Fruit fly (Drosophila melanogaster): ENCODE data around the gene CG11109.

Gene CG11109

DNA sequence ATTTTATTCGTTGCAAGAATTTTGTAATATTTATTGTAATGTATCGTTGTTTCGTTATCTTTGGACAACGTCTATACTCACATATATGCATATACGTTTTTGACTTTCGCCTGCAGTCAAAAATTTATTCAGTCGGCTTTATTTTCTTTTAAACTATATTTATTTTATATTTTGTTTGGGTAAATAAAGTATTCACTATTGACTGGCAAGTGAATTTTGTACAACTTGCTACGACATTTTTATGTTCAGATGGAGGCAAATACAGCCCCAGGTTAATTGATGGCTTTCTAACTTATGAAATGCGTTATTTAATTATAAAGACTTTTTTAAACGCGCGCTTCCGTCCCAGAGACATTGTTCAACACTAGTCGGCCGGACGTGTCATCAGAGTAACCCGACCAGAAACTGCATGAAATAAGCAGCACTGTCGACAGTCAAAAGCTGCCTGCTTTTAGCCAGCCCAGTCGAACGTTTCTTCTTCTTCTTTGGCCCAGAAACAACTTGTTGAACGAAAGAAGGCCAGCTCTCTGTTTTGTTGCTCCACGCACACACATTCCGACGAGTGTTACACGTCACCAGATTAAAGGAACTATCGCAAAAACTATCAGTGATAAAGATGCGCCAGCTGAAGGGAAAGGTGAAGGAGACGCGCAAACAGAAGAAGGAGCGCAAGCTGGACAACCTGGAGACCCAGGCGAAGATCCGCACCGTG is 8.5 kb upstream of the CG11109 start, which contains the start of gene CG33169 (continued):
- peak; percentile 85 for TF ChIP-seq nmo (GFP tag; optimal IDR thresholded peaks at IDR 0.05)
- peak; percentile 85 for TF ChIP-seq CG4617 (GFP tag; optimal IDR thresholded peaks at IDR 0.05; ENCODE audit: borderline replicate concordance)
- TF ChIP-seq ash1 (GFP tag; optimal IDR thresholded peaks at IDR 0.05) = peak; percentile 91
- TF ChIP-seq tup (GFP tag; optimal IDR thresholded peaks at IDR 0.05) = peak; percentile 83
- TF ChIP-seq CG14965 (GFP tag; optimal IDR thresholded peaks at IDR 0.05; ENCODE audit: borderline replicate concordance) = peak; percentile 20
- TF ChIP-seq CG4282 (GFP tag; optimal IDR thresholded peaks at IDR 0.05) = peak; percentile 84
- peak; percentile 77 for TF ChIP-seq CG16815 (GFP tag; optimal IDR thresholded peaks at IDR 0.05)
- TF ChIP-seq Dip2 (GFP tag; IDR thresholded peaks at IDR 0.05) = no peak
- no peak for TF ChIP-seq dan (GFP tag; IDR thresholded peaks at IDR 0.05)
- peak; percentile 94 for TF ChIP-seq Xbp1 (GFP tag; optimal IDR thresholded peaks at IDR 0.05)
- TF ChIP-seq CG10366 (GFP tag; IDR thresholded peaks at IDR 0.05) = peak; percentile 82
- peak; percentile 33; the same call in 1 of the 2 replicates for TF ChIP-seq Oaz (GFP tag; IDR thresholded peaks at IDR 0.05)
- TF ChIP-seq YL-1 (GFP tag; optimal IDR thresholded peaks at IDR 0.05) = peak; percentile 83
- TF ChIP-seq Dad (GFP tag; optimal IDR thresholded peaks at IDR 0.05) = peak; percentile 91
- peak; percentile 59 for TF ChIP-seq PHDP (tag; optimal IDR thresholded peaks at IDR 0.05)
- TF ChIP-seq CG6689 (GFP tag; IDR thresholded peaks at IDR 0.05) = 0 out of 2 replicates have a peak, but pooled peaks have one; percentile 58
- TF ChIP-seq Jarid2 (GFP tag; optimal IDR thresholded peaks at IDR 0.05) = peak; percentile 74
- TF ChIP-seq Kr (GFP tag; optimal IDR thresholded peaks at IDR 0.05) = no peak
- TF ChIP-seq ssp (GFP tag; IDR thresholded peaks at IDR 0.05) = peak; percentile 76
- TF ChIP-seq CG4730 (GFP tag; IDR thresholded peaks at IDR 0.05) = peak; percentile 44
- peak; percentile 61 for TF ChIP-seq CG4404 (GFP tag; IDR thresholded peaks at IDR 0.05)
- peak; percentile 30 for TF ChIP-seq lbe (GFP tag; optimal IDR thresholded peaks at IDR 0.05)
- TF ChIP-seq trh (GFP tag; optimal IDR thresholded peaks at IDR 0.05) = peak; percentile 65
- TF ChIP-seq CG15696 (tag; optimal IDR thresholded peaks at IDR 0.05) = peak; percentile 46
- TF ChIP-seq NK7.1 (GFP tag; optimal IDR thresholded peaks at IDR 0.05) = peak; percentile 78
- peak; percentile 65 for TF ChIP-seq CG3407 (GFP tag; optimal IDR thresholded peaks at IDR 0.05)
- TF ChIP-seq CG3281 (GFP tag; optimal IDR thresholded peaks at IDR 0.05) = peak; percentile 69
- TF ChIP-seq CG17802 (tag; optimal IDR thresholded peaks at IDR 0.05) = peak; percentile 67
- peak; percentile 80 for TF ChIP-seq CG15601 (tag; optimal IDR thresholded peaks at IDR 0.05)
- no peak for TF ChIP-seq Lpt (GFP tag; optimal IDR thresholded peaks at IDR 0.05)
- TF ChIP-seq org-1 (GFP tag; optimal IDR thresholded peaks at IDR 0.05) = peak; percentile 55
- TF ChIP-seq mam (GFP tag; optimal IDR thresholded peaks at IDR 0.05) = peak; percentile 96
- TF ChIP-seq sima (GFP tag; optimal IDR thresholded peaks at IDR 0.05) = peak; percentile 28
- TF ChIP-seq CG14667 (GFP tag; IDR thresholded peaks at IDR 0.05) = peak; percentile 73
- peak; percentile 33 for TF ChIP-seq D19A (tag; optimal IDR thresholded peaks at IDR 0.05)
- peak; percentile 23 for TF ChIP-seq CG2202 (tag; optimal IDR thresholded peaks at IDR 0.05)
- TF ChIP-seq phol (tag; optimal IDR thresholded peaks at IDR 0.05) = peak; percentile 76
- peak; percentile 89 for TF ChIP-seq Side (GFP tag; optimal IDR thresholded peaks at IDR 0.05)
- no peak for TF ChIP-seq h (optimal IDR thresholded peaks at IDR 0.05)
- TF ChIP-seq Tbp (GFP tag; optimal IDR thresholded peaks at IDR 0.05) = no peak
- peak in 1 of 3 experiments; percentile 17 for TF ChIP-seq lola (GFP tag; optimal IDR thresholded peaks at IDR 0.05)
- no peak for TF ChIP-seq gro (GFP tag; optimal IDR thresholded peaks at IDR 0.05)
- peak; percentile 87 for TF ChIP-seq tx (GFP tag; optimal IDR thresholded peaks at IDR 0.05)
- TF ChIP-seq CG1832 (GFP tag; optimal IDR thresholded peaks at IDR 0.05) = no peak
- TF ChIP-seq Ssrp (tag; optimal IDR thresholded peaks at IDR 0.05) = peak; percentile 33
- TF ChIP-seq Chrac-16 (GFP tag; optimal IDR thresholded peaks at IDR 0.05) = peak; percentile 71
- TF ChIP-seq Bteb2 (GFP tag; optimal IDR thresholded peaks at IDR 0.05) = peak; percentile 67
- TF ChIP-seq jing (GFP tag; optimal IDR thresholded peaks at IDR 0.05) = peak; percentile 45
- peak; percentile 71 for TF ChIP-seq bbx (GFP tag; IDR thresholded peaks at IDR 0.05; ENCODE audit: partially characterized antibody)
- TF ChIP-seq CG8478 (optimal IDR thresholded peaks at IDR 0.05) = no peak

Data from whole organism, embryonic.